In genomic region chr3L:20432297-20432696, dm6 we compare ENCODE assay signal across 1 fruit fly cellular context.
A peak's percentile ranks its signal among the peaks of the same experiment; 100 is the strongest.
TF ChIP-seq lines count a peak whose summit lies in the region.

Gene Las (minus strand): TSS chr3L:20432361.
Gene Psn (plus strand): TSS chr3L:20432468.

TF ChIP-seq in whole organism, embryonic, 481 proteins besides CTCF, POLR2A, EP300 and RAD21 (continued from another document):
- TF ChIP-seq nerfin-2 (GFP tag; IDR thresholded peaks at IDR 0.05; lab: Robert Waterston, UW; ENCODE audit: partially characterized antibody), result no peak
- no peak for TF ChIP-seq klu (GFP tag; IDR thresholded peaks at IDR 0.05; lab: Robert Waterston, UW)
- no peak for TF ChIP-seq Elba2 (GFP tag; optimal IDR thresholded peaks at IDR 0.05; lab: Kevin White, UChicago)
- TF ChIP-seq D (optimal IDR thresholded peaks at IDR 0.05; lab: Kevin White, UChicago), result no peak
- TF ChIP-seq D (GFP tag; optimal IDR thresholded peaks at IDR 0.05; lab: Kevin White, UChicago), result no peak
- no peak for TF ChIP-seq CG18476 (GFP tag; optimal IDR thresholded peaks at IDR 0.05; lab: Kevin White, UChicago)
- no peak for TF ChIP-seq CG6683 (GFP tag; optimal IDR thresholded peaks at IDR 0.05; lab: Kevin White, UChicago)
- TF ChIP-seq dmrt11E (tag; optimal IDR thresholded peaks at IDR 0.05; lab: Kevin White, UChicago), result no peak
- TF ChIP-seq odd (GFP tag; optimal IDR thresholded peaks at IDR 0.05; lab: Kevin White, UChicago), result no peak
- TF ChIP-seq Nf-YA (GFP tag; IDR thresholded peaks at IDR 0.05; lab: Robert Waterston, UW), result no peak
- TF ChIP-seq gcm (GFP tag; optimal IDR thresholded peaks at IDR 0.05; lab: Kevin White, UChicago), result no peak
- TF ChIP-seq salm (tag; optimal IDR thresholded peaks at IDR 0.05; lab: Kevin White, UChicago), result no peak
- TF ChIP-seq CG16779 (GFP tag; IDR thresholded peaks at IDR 0.05; lab: Robert Waterston, UW), result no peak
- peak; percentile 50; the same call in 2 of the 3 replicates for TF ChIP-seq CG14860 (GFP tag; IDR thresholded peaks at IDR 0.05; lab: Robert Waterston, UW; ENCODE audit: partially characterized antibody)
- peak; percentile 3 for TF ChIP-seq Hmx (GFP tag; optimal IDR thresholded peaks at IDR 0.05; lab: Kevin White, UChicago)
- TF ChIP-seq vnd (GFP tag; IDR thresholded peaks at IDR 0.05; lab: Robert Waterston, UW; ENCODE audit: partially characterized antibody), result peak; percentile 55; the same call in 1 of the 3 replicates
- TF ChIP-seq CG17328 (GFP tag; IDR thresholded peaks at IDR 0.05; lab: Robert Waterston, UW), result no peak
- TF ChIP-seq CG13424 (tag; optimal IDR thresholded peaks at IDR 0.05; lab: Kevin White, UChicago), result no peak
- no peak for TF ChIP-seq CG1603 (tag; optimal IDR thresholded peaks at IDR 0.05; lab: Kevin White, UChicago)
- no peak for TF ChIP-seq wek (GFP tag; optimal IDR thresholded peaks at IDR 0.05; lab: Kevin White, UChicago)
- TF ChIP-seq lmd (GFP tag; IDR thresholded peaks at IDR 0.05; lab: Robert Waterston, UW), result no peak
- no peak for TF ChIP-seq Ravus (GFP tag; IDR thresholded peaks at IDR 0.05; lab: Robert Waterston, UW)
- no peak for TF ChIP-seq exex (tag; optimal IDR thresholded peaks at IDR 0.05; lab: Kevin White, UChicago)
- TF ChIP-seq CG17612 (GFP tag; IDR thresholded peaks at IDR 0.05; lab: Robert Waterston, UW), result no peak
- no peak for TF ChIP-seq Stat92E (GFP tag; optimal IDR thresholded peaks at IDR 0.05; lab: Kevin White, UChicago)
- TF ChIP-seq Mad (GFP tag; optimal IDR thresholded peaks at IDR 0.05; lab: Kevin White, UChicago), result no peak
- TF ChIP-seq Ets97D (GFP tag; optimal IDR thresholded peaks at IDR 0.05; lab: Kevin White, UChicago), result peak; percentile 51
- TF ChIP-seq CG18262 (tag; optimal IDR thresholded peaks at IDR 0.05; lab: Kevin White, UChicago), result no peak
- no peak for TF ChIP-seq CG12744 (GFP tag; optimal IDR thresholded peaks at IDR 0.05; lab: Kevin White, UChicago)
- no peak for TF ChIP-seq CG6175 (GFP tag; IDR thresholded peaks at IDR 0.05; lab: Robert Waterston, UW)
- TF ChIP-seq peb (GFP tag; IDR thresholded peaks at IDR 0.05; lab: Robert Waterston, UW), result no peak
- no peak for TF ChIP-seq CG11085 (GFP tag; IDR thresholded peaks at IDR 0.05; lab: Robert Waterston, UW)
- TF ChIP-seq gcm2 (GFP tag; optimal IDR thresholded peaks at IDR 0.05; lab: Kevin White, UChicago), result no peak
- no peak for TF ChIP-seq bigmax (GFP tag; optimal IDR thresholded peaks at IDR 0.05; lab: Kevin White, UChicago)
- no peak for TF ChIP-seq CG7786 (GFP tag; optimal IDR thresholded peaks at IDR 0.05; lab: Kevin White, UChicago)
- TF ChIP-seq CG2712 (tag; optimal IDR thresholded peaks at IDR 0.05; lab: Kevin White, UChicago), result peak; percentile 49
- TF ChIP-seq ssp (GFP tag; IDR thresholded peaks at IDR 0.05; lab: Robert Waterston, UW), result no peak
- no peak for TF ChIP-seq CG10431 (GFP tag; optimal IDR thresholded peaks at IDR 0.05; lab: Kevin White, UChicago)
- no peak for TF ChIP-seq CG7556 (GFP tag; optimal IDR thresholded peaks at IDR 0.05; lab: Kevin White, UChicago)
- TF ChIP-seq tgo (GFP tag; IDR thresholded peaks at IDR 0.05; lab: Robert Waterston, UW), result no peak
- no peak for TF ChIP-seq CG10366 (GFP tag; IDR thresholded peaks at IDR 0.05; lab: Robert Waterston, UW)
- no peak for TF ChIP-seq CG8089 (GFP tag; optimal IDR thresholded peaks at IDR 0.05; lab: Kevin White, UChicago)
- no peak for TF ChIP-seq fd64A (GFP tag; optimal IDR thresholded peaks at IDR 0.05; lab: Kevin White, UChicago)
- no peak for TF ChIP-seq CG4282 (GFP tag; optimal IDR thresholded peaks at IDR 0.05; lab: Kevin White, UChicago)
- TF ChIP-seq ind (GFP tag; optimal IDR thresholded peaks at IDR 0.05; lab: Kevin White, UChicago), result no peak
